Worm (Caenorhabditis elegans) whole organism, L2 larva: ENCODE results near the gene osm-5.

Experiments used
- dmd-4 ChIP-seq: sonication (generic microtip); optimal IDR thresholded peaks from 2 replicates; lab custom pipeline; 2017; ENCODE audit warnings: missing biosample characterization, missing genetic modification characterization
- lin-39 ChIP-seq: fragments of 150-350 bp; optimal IDR thresholded peaks from 2 replicates; lab custom pipeline; 2014; ENCODE audit warnings: missing biosample characterization, missing genetic modification reagents, missing genetic modification characterization
- nhr-10 ChIP-seq: sonication (generic microtip); optimal IDR thresholded peaks from 2 replicates; lab custom pipeline; 2017; ENCODE audit warnings: missing biosample characterization, missing genetic modification characterization
- unc-62 ChIP-seq: fragments of 150-350 bp; optimal IDR thresholded peaks from 2 replicates; lab custom pipeline; 2014; ENCODE audit warnings: missing biosample characterization, missing genetic modification reagents, missing genetic modification characterization

ce11 chrX:2972272-2973042 is 11.6 kb upstream of the osm-5 start:
- TF ChIP-seq unc-62 (GFP tag; lab: Kevin White, UChicago) (no peak), lin-39 (tag; lab: Kevin White, UChicago) (no peak), dmd-4 (tag; lab: Kevin White, UChicago) (no peak), nhr-10 (tag; lab: Kevin White, UChicago) (no peak)
